Worm (Caenorhabditis elegans) whole organism, L4 larva: Measurements from ENCODE around the gene K02E10.7.

ENCODE experiments used
- D1046.2 ChIP-seq: fragments of 200-800 bp; sonication (Bioruptor generic); IDR thresholded peaks from 2 replicates; pipeline ENCODE4 v1.3.6; 2022; ENCODE audit warnings: missing genetic modification characterization, missing compliant biosample characterization
- F37D6.2 ChIP-seq: sonication (generic microtip); optimal IDR thresholded peaks from 2 replicates; lab custom pipeline; 2016; ENCODE audit warnings: mild to moderate bottlenecking, missing genetic modification characterization, missing compliant biosample characterization
- Y105C5A.15 ChIP-seq: fragments of 200-800 bp; sonication (Bioruptor generic); IDR thresholded peaks from 2 replicates; pipeline ENCODE4 v1.3.6; 2022; ENCODE audit warnings: missing genetic modification characterization, missing compliant biosample characterization
- Y75B8A.6 ChIP-seq: fragments of 200-800 bp; sonication (Bioruptor generic); IDR thresholded peaks from 2 replicates; pipeline ENCODE4 v1.3.6; 2022; ENCODE audit warnings: missing genetic modification reagents, missing genetic modification characterization, missing compliant biosample characterization
- ZK337.2 ChIP-seq: fragments of 200-800 bp; sonication (Bioruptor generic); IDR thresholded peaks from 2 replicates; pipeline ENCODE4 v1.3.6; 2022; ENCODE audit warnings: missing genetic modification reagents, missing genetic modification characterization, missing compliant biosample characterization
- ZK546.5 ChIP-seq, 2 experiments: sonication (generic microtip); optimal IDR thresholded peaks; 2 replicates each; lab custom pipeline; 2017; ENCODE audit warnings: missing biosample characterization in 2 of 2, missing genetic modification characterization in 2 of 2
- aly-2 ChIP-seq: sonication (generic microtip); optimal IDR thresholded peaks from 2 replicates; lab custom pipeline; 2018; ENCODE audit warnings: missing biosample characterization, missing genetic modification characterization
- ama-1 ChIP-seq: fragments of 150-350 bp; optimal IDR thresholded peaks from 2 replicates; lab custom pipeline; 2014; ENCODE audit warnings: inconsistent platforms, mixed read lengths
- arid-1 ChIP-seq: fragments of 200-800 bp; sonication (Bioruptor generic); conservative IDR thresholded peaks from 2 replicates; pipeline ENCODE4 v1.3.6; 2022; ENCODE audit warnings: missing genetic modification reagents, missing genetic modification characterization, missing compliant biosample characterization
- attf-4 ChIP-seq: sonication (generic microtip); optimal IDR thresholded peaks from 3 replicates; lab custom pipeline; 2017; ENCODE audit warnings: missing biosample characterization, missing genetic modification characterization
- ceh-28 ChIP-seq: fragments of 150-350 bp; optimal IDR thresholded peaks from 2 replicates; lab custom pipeline; 2014; ENCODE audit warnings: missing biosample characterization, missing genetic modification reagents, missing genetic modification characterization
- ceh-32 ChIP-seq: sonication (generic microtip); optimal IDR thresholded peaks from 2 replicates; lab custom pipeline; 2016; ENCODE audit warnings: mild to moderate bottlenecking, missing genetic modification characterization, missing compliant biosample characterization; ENCODE audit not compliant: poor library complexity
- daf-16 ChIP-seq, 3 experiments: sonication (generic microtip); optimal IDR thresholded peaks; 2 replicates each; lab custom pipeline; 2016 to 2017; ENCODE audit warnings: missing genetic modification characterization in 3 of 3, missing genetic modification reagents in 3 of 3, mild to moderate bottlenecking in 2 of 3, missing compliant biosample characterization in 2 of 3, missing biosample characterization in 1 of 3, moderate library complexity in 1 of 3
- daf-8 ChIP-seq: fragments of 200-800 bp; sonication (Bioruptor generic); IDR thresholded peaks from 2 replicates; pipeline ENCODE4 v1.3.6; 2022; ENCODE audit warnings: missing genetic modification characterization, missing compliant biosample characterization
- dmd-6 ChIP-seq: fragments of 200-800 bp; sonication (Bioruptor generic); IDR thresholded peaks from 2 replicates; pipeline ENCODE4 v1.3.6; 2022; ENCODE audit warnings: missing genetic modification reagents, missing genetic modification characterization, missing compliant biosample characterization
- dmd-9 ChIP-seq: fragments of 200-800 bp; sonication (Bioruptor generic); IDR thresholded peaks from 2 replicates; pipeline ENCODE4 v1.3.6; 2022; ENCODE audit warnings: missing genetic modification reagents, missing genetic modification characterization, missing compliant biosample characterization
- dpl-1 ChIP-seq: fragments of 150-350 bp; optimal IDR thresholded peaks from 2 replicates; lab custom pipeline; 2014; ENCODE audit warnings: missing biosample characterization, missing genetic modification reagents, missing genetic modification characterization
- egl-43 ChIP-seq: fragments of 200-800 bp; sonication (Bioruptor generic); IDR thresholded peaks from 2 replicates; pipeline ENCODE4 v1.3.6; 2022; ENCODE audit warnings: missing genetic modification reagents, missing genetic modification characterization, missing compliant biosample characterization
- fkh-10 ChIP-seq: fragments of 150-350 bp; optimal IDR thresholded peaks from 2 replicates; lab custom pipeline; 2014; ENCODE audit warnings: missing biosample characterization, missing genetic modification reagents, missing genetic modification characterization
- fos-1 ChIP-seq: fragments of 150-350 bp; optimal IDR thresholded peaks from 2 replicates; lab custom pipeline; 2014; ENCODE audit warnings: missing biosample characterization, missing genetic modification characterization
- hlh-11 ChIP-seq: fragments of 200-800 bp; sonication (Bioruptor generic); optimal IDR thresholded peaks from 2 replicates; lab custom pipeline; 2018; ENCODE audit warnings: mild to moderate bottlenecking, missing genetic modification characterization, missing compliant biosample characterization
- hlh-30 ChIP-seq: sonication (generic microtip); optimal IDR thresholded peaks from 2 replicates; lab custom pipeline; 2017; ENCODE audit warnings: antibody characterized with exemption, mild to moderate bottlenecking, missing genetic modification characterization, missing compliant biosample characterization; ENCODE audit not compliant: insufficient read depth
- lin-1 ChIP-seq: fragments of 200-800 bp; sonication (Bioruptor generic); IDR thresholded peaks from 2 replicates; pipeline ENCODE4 v1.3.6; 2022; ENCODE audit warnings: missing genetic modification reagents, missing genetic modification characterization, missing compliant biosample characterization
- lin-15B ChIP-seq: fragments of 150-350 bp; sonication (generic microtip); optimal IDR thresholded peaks from 3 replicates; lab custom pipeline; 2014; ENCODE audit warnings: missing biosample characterization, missing genetic modification characterization
- lin-38 ChIP-seq: fragments of 200-800 bp; sonication (Bioruptor generic); IDR thresholded peaks from 2 replicates; pipeline ENCODE4 v1.3.6; 2022; ENCODE audit warnings: missing genetic modification reagents, missing genetic modification characterization, missing compliant biosample characterization
- mdl-1 ChIP-seq, 2 experiments: fragments of 150-350 bp in 1 of 2; sonication (generic microtip) in 1 of 2; optimal IDR thresholded peaks; 2 replicates each; lab custom pipeline; 2014 to 2017; ENCODE audit warnings: missing biosample characterization in 2 of 2, missing genetic modification characterization in 2 of 2
- mep-1 ChIP-seq: fragments of 150-350 bp; sonication (generic microtip); optimal IDR thresholded peaks from 3 replicates; lab custom pipeline; 2014; ENCODE audit warnings: missing biosample characterization, missing genetic modification characterization
- mes-2 ChIP-seq: sonication (generic microtip); optimal IDR thresholded peaks from 2 replicates; lab custom pipeline; 2016; ENCODE audit warnings: missing genotype, mild to moderate bottlenecking, missing genetic modification characterization, missing compliant biosample characterization; ENCODE audit not compliant: poor library complexity, severe bottlenecking
- nhr-10 ChIP-seq: fragments of 150-350 bp; optimal IDR thresholded peaks from 2 replicates; lab custom pipeline; 2014; ENCODE audit warnings: missing biosample characterization, missing genetic modification characterization
- nhr-111 ChIP-seq: fragments of 200-800 bp; sonication (Bioruptor generic); optimal IDR thresholded peaks from 2 replicates; lab custom pipeline; 2018; ENCODE audit warnings: mild to moderate bottlenecking, missing genetic modification characterization, missing compliant biosample characterization
- nhr-25 ChIP-seq: sonication (generic microtip); optimal IDR thresholded peaks from 2 replicates; lab custom pipeline; 2017; ENCODE audit warnings: missing genetic modification characterization, mild to moderate bottlenecking, missing compliant biosample characterization, antibody characterized with exemption, moderate library complexity, borderline replicate concordance; ENCODE audit not compliant: insufficient read depth
- nhr-28 ChIP-seq: fragments of 150-350 bp; optimal IDR thresholded peaks from 2 replicates; lab custom pipeline; 2014; ENCODE audit warnings: missing biosample characterization, missing genetic modification characterization
- nhr-41 ChIP-seq: fragments of 200-800 bp; sonication (Bioruptor generic); IDR thresholded peaks from 2 replicates; pipeline ENCODE4 v1.3.6; 2022; ENCODE audit warnings: missing genetic modification reagents, missing genetic modification characterization, missing compliant biosample characterization
- nhr-48 ChIP-seq: sonication (generic microtip); optimal IDR thresholded peaks from 2 replicates; lab custom pipeline; 2016; ENCODE audit warnings: mild to moderate bottlenecking, missing genetic modification characterization, missing compliant biosample characterization
- nhr-77 ChIP-seq: fragments of 150-350 bp; optimal IDR thresholded peaks from 2 replicates; lab custom pipeline; 2014; ENCODE audit warnings: missing biosample characterization, missing genetic modification characterization
- php-3 ChIP-seq: fragments of 200-800 bp; sonication (Bioruptor generic); IDR thresholded peaks from 2 replicates; pipeline ENCODE4 v1.3.6; 2022; ENCODE audit warnings: missing genetic modification reagents, missing genetic modification characterization, missing compliant biosample characterization
- pqm-1 ChIP-seq: sonication (generic microtip); optimal IDR thresholded peaks from 2 replicates; lab custom pipeline; 2017; ENCODE audit warnings: missing biosample characterization, missing genetic modification characterization
- set-16 ChIP-seq: fragments of 200-800 bp; sonication (Bioruptor generic); IDR thresholded peaks from 2 replicates; pipeline ENCODE4 v1.3.6; 2022; ENCODE audit warnings: missing genetic modification reagents, missing genetic modification characterization, missing compliant biosample characterization
- snpc-4 ChIP-seq: fragments of 150-350 bp; optimal IDR thresholded peaks from 2 replicates; lab custom pipeline; 2014; ENCODE audit warnings: missing biosample characterization, missing genetic modification characterization
- spr-3 ChIP-seq: fragments of 200-800 bp; sonication (Bioruptor generic); optimal IDR thresholded peaks from 2 replicates; lab custom pipeline; 2018; ENCODE audit warnings: mild to moderate bottlenecking, missing genetic modification characterization, missing compliant biosample characterization
- tag-97 ChIP-seq: fragments of 200-800 bp; sonication (Bioruptor generic); IDR thresholded peaks from 2 replicates; pipeline ENCODE4 v1.3.6; 2022; ENCODE audit warnings: missing genetic modification characterization, missing compliant biosample characterization
- tra-1 ChIP-seq: fragments of 200-800 bp; sonication (Bioruptor generic); IDR thresholded peaks from 2 replicates; pipeline ENCODE4 v1.3.6; 2022; ENCODE audit warnings: missing genetic modification reagents, missing genetic modification characterization, missing compliant biosample characterization
- unc-130 ChIP-seq: sonication (generic microtip); optimal IDR thresholded peaks from 2 replicates; lab custom pipeline; 2016; ENCODE audit warnings: missing genetic modification reagents, missing genetic modification characterization, missing compliant biosample characterization
- unc-62 ChIP-seq, 3 experiments: fragments of 150-350 bp in 1 of 3; sonication (generic microtip); optimal IDR thresholded peaks in 2 of 3; peaks in 1 of 3; 1 replicate in 1 of 3; 2 replicates in 2 of 3; lab custom pipeline; 2014 to 2017; ENCODE audit warnings: missing biosample characterization in 3 of 3, missing genetic modification characterization in 3 of 3, missing genetic modification reagents in 3 of 3, missing genotype in 1 of 3
- vab-7 ChIP-seq: fragments of 200-800 bp; sonication (Bioruptor generic); IDR thresholded peaks from 2 replicates; pipeline ENCODE4 v1.3.6; 2022; ENCODE audit warnings: missing genetic modification reagents, missing genetic modification characterization, missing compliant biosample characterization
- zfp-3 ChIP-seq: fragments of 200-800 bp; sonication (Bioruptor generic); conservative IDR thresholded peaks from 2 replicates; pipeline ENCODE4 v1.3.6; 2022; ENCODE audit warnings: missing genetic modification reagents, missing genetic modification characterization, missing compliant biosample characterization

The K02E10.7 gene

ce11 chrX:2543353-2543752 lies 35.0 kb upstream of the K02E10.7 start:
- TF ChIP-seq nhr-28 (tag; lab: Kevin White, UChicago) (peak; percentile 59), D1046.2 (no peak), fos-1 (tag; lab: Kevin White, UChicago) (no peak), egl-43 (GFP tag; lab: Robert Waterston, UW) (0 out of 2 replicates have a peak, but pooled peaks have one; percentile 36), pqm-1 (tag; lab: Kevin White, UChicago) (no peak), daf-8 (GFP tag; lab: Robert Waterston, UW) (no peak), lin-15B (tag; lab: Kevin White, UChicago) (no peak), arid-1 (GFP tag; lab: Robert Waterston, UW) (0 out of 2 replicates have a peak, but pooled peaks have one; percentile 40), zfp-3 (GFP tag; lab: Robert Waterston, UW) (no peak), nhr-41 (no peak), mep-1 (tag; lab: Kevin White, UChicago) (peak; percentile 21), hlh-11 (tag; lab: Kevin White, UChicago) (peak; percentile 59), dpl-1 (no peak), mes-2 (tag; lab: Kevin White, UChicago) (no peak), dmd-6 (GFP tag; lab: Robert Waterston, UW) (peak; percentile 56), F37D6.2 (tag; lab: Kevin White, UChicago) (no peak), dmd-9 (GFP tag; lab: Robert Waterston, UW) (no peak), tag-97 (GFP tag; lab: Robert Waterston, UW) (no peak), ZK546.5 (tag; optimal IDR thresholded peaks at IDR 0.05; lab: Kevin White, UChicago) (no peak), hlh-30 (peak; percentile 34), aly-2 (tag; lab: Kevin White, UChicago) (no peak), daf-16 (GFP tag; optimal IDR thresholded peaks at IDR 0.05; lab: Kevin White, UChicago) (no peak), daf-16 (tag; optimal IDR thresholded peaks at IDR 0.05; lab: Kevin White, UChicago) (peak; percentile 86), Y105C5A.15 (GFP tag; lab: Robert Waterston, UW) (no peak), nhr-25 (tag; lab: Kevin White, UChicago) (no peak), lin-1 (GFP tag; lab: Robert Waterston, UW) (no peak), set-16 (no peak), ceh-32 (no peak)

ce11 chrX:2541003-2541521 lies 32.7 kb upstream of the K02E10.7 start, which contains the start of gene F52H2.3:
TSS of gene F52H2.3 (minus strand) at chrX:2541053.
- no peak for TF ChIP-seq lin-1 (GFP tag; lab: Robert Waterston, UW)
- peak; percentile 28 for TF ChIP-seq mep-1 (tag; lab: Kevin White, UChicago)
- TF ChIP-seq daf-16 (GFP tag; optimal IDR thresholded peaks at IDR 0.05; lab: Kevin White, UChicago) = no peak
- TF ChIP-seq daf-16 (tag; optimal IDR thresholded peaks at IDR 0.05; lab: Kevin White, UChicago) = peak; percentile 89
- peak; percentile 14; the same call in 1 of the 2 replicates for TF ChIP-seq nhr-41
- no peak for TF ChIP-seq php-3 (GFP tag; lab: Robert Waterston, UW)
- no peak for TF ChIP-seq ama-1 (lab: Kevin White, UChicago)
- no peak for TF ChIP-seq Y75B8A.6 (GFP tag; lab: Robert Waterston, UW)
- TF ChIP-seq mdl-1 (tag; optimal IDR thresholded peaks at IDR 0.05; lab: Kevin White, UChicago) = peak in 1 of 2 experiments; percentile 5
- TF ChIP-seq nhr-28 (tag; lab: Kevin White, UChicago) = peak; percentile 54
- TF ChIP-seq nhr-77 (tag; lab: Kevin White, UChicago) = peak; percentile 53
- no peak for TF ChIP-seq aly-2 (tag; lab: Kevin White, UChicago)
- TF ChIP-seq ceh-28 (tag; lab: Kevin White, UChicago) = no peak
- peak; percentile 3 for TF ChIP-seq pqm-1 (tag; lab: Kevin White, UChicago)
- TF ChIP-seq unc-62 (GFP tag; optimal IDR thresholded peaks at IDR 0.05 in 1 of 2; lab: Kevin White, UChicago) = peak in 1 of 2 experiments; percentile 89
- TF ChIP-seq unc-62 (tag; optimal IDR thresholded peaks at IDR 0.05; lab: Kevin White, UChicago) = no peak
- peak; percentile 42 for TF ChIP-seq hlh-30
- TF ChIP-seq ZK337.2 (GFP tag; lab: Robert Waterston, UW) = no peak
- peak; percentile 59 for TF ChIP-seq dmd-6 (GFP tag; lab: Robert Waterston, UW)
- TF ChIP-seq vab-7 (GFP tag; lab: Robert Waterston, UW) = no peak
- no peak for TF ChIP-seq unc-130
- TF ChIP-seq fkh-10 (GFP tag; lab: Kevin White, UChicago) = no peak
- TF ChIP-seq nhr-10 (tag; lab: Kevin White, UChicago) = peak; percentile 5
- TF ChIP-seq mes-2 (tag; lab: Kevin White, UChicago) = no peak
- no peak for TF ChIP-seq tag-97 (GFP tag; lab: Robert Waterston, UW)
- no peak for TF ChIP-seq lin-38 (GFP tag; lab: Robert Waterston, UW)
- TF ChIP-seq nhr-111 (GFP tag; lab: Kevin White, UChicago) = no peak
- 0 out of 2 replicates have a peak, but pooled peaks have one; percentile 34 for TF ChIP-seq tra-1
- peak; percentile 64 for TF ChIP-seq hlh-11 (tag; lab: Kevin White, UChicago)
- TF ChIP-seq attf-4 (tag; lab: Kevin White, UChicago) = no peak
- TF ChIP-seq snpc-4 (tag; lab: Kevin White, UChicago) = no peak
- TF ChIP-seq nhr-48 (tag; lab: Kevin White, UChicago) = no peak
- TF ChIP-seq spr-3 (GFP tag; lab: Kevin White, UChicago) = no peak
- TF ChIP-seq dmd-9 (GFP tag; lab: Robert Waterston, UW) = no peak
